Worm (Caenorhabditis elegans): ENCODE data around the gene clec-151.

DNA sequence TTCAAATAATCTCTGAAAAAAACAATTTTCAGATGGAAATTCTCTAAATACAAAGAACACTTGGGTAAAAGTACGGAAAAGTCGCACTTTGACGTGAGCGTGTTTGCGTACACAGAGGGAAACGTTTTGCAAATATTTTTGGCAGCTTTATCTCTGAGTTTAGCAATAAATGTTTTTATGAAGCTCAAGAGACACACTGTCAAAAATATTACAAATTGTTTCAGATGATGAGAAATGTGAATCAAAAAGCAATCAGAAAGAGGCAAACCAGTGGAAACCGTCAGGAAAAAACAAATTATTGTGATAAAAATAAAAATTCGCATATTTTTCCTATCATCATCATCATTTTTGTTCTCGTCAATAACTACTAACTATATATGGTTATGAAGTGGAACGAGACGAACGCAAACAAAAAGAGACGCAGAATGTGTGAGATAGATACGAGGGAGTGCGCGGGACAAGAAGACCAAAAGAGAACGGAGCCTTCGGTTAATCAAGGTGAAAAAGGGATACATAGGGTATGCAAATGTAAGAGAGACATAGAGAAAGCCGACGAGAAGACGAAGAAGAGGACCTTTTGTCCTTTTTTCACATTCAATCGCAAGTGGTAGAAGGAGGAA is 15.8 kb upstream of the clec-151 start, which contains the start of gene sel-2:
- no peak for TF ChIP-seq dmd-4 (tag; optimal IDR thresholded peaks at IDR 0.05; ENCODE audit: borderline replicate concordance)
- no peak for TF ChIP-seq sox-2 (GFP tag; IDR thresholded peaks at IDR 0.05)
- no peak for TF ChIP-seq rnt-1 (tag; optimal IDR thresholded peaks at IDR 0.05)
- no peak for TF ChIP-seq dve-1 (tag; optimal IDR thresholded peaks at IDR 0.05)
- no peak for TF ChIP-seq ceh-34 (tag; optimal IDR thresholded peaks at IDR 0.05)
- no peak for TF ChIP-seq ceh-45 (GFP tag; IDR thresholded peaks at IDR 0.05)
- no peak for TF ChIP-seq fkh-10 (GFP tag; optimal IDR thresholded peaks at IDR 0.05)
- no peak for TF ChIP-seq hlh-8 (tag; optimal IDR thresholded peaks at IDR 0.05)
